Worm (Caenorhabditis elegans) whole organism, young adult: ENCODE measurements around the gene hcf-1.

Experiments
- B0336.3 ChIP-seq: fragments of 200-800 bp; sonication (Bioruptor generic); IDR thresholded peaks from 2 replicates; pipeline ENCODE4 v1.3.6; 2022; ENCODE audit warnings: missing genetic modification characterization, missing compliant biosample characterization
- C17E4.6 ChIP-seq: fragments of 200-800 bp; sonication (Bioruptor generic); IDR thresholded peaks from 2 replicates; pipeline ENCODE4 v1.3.6; 2022; ENCODE audit warnings: missing genetic modification reagents, missing genetic modification characterization, missing compliant biosample characterization
- D2030.7 ChIP-seq: fragments of 200-800 bp; sonication (Bioruptor generic); IDR thresholded peaks from 2 replicates; pipeline ENCODE4 v1.3.6; 2022; ENCODE audit warnings: missing genetic modification reagents, missing genetic modification characterization, missing compliant biosample characterization
- F22D6.2 ChIP-seq: sonication (generic microtip); optimal IDR thresholded peaks from 2 replicates; lab custom pipeline; 2016; ENCODE audit warnings: mild to moderate bottlenecking, missing genetic modification characterization, missing compliant biosample characterization
- F39B2.1 ChIP-seq: fragments of 200-800 bp; sonication (Bioruptor generic); IDR thresholded peaks from 2 replicates; pipeline ENCODE4 v1.3.6; 2022; ENCODE audit warnings: missing genetic modification reagents, missing genetic modification characterization, missing compliant biosample characterization
- F55B11.4 ChIP-seq: sonication (generic microtip); optimal IDR thresholded peaks from 2 replicates; lab custom pipeline; 2016; ENCODE audit warnings: missing compliant biosample characterization, missing genetic modification characterization, borderline replicate concordance; ENCODE audit not compliant: insufficient read depth
- F57C9.4 ChIP-seq: sonication (generic microtip); optimal IDR thresholded peaks from 2 replicates; lab custom pipeline; 2017; ENCODE audit warnings: mild to moderate bottlenecking, missing genetic modification characterization, missing compliant biosample characterization
- K11D2.4 ChIP-seq: fragments of 200-800 bp; sonication (Bioruptor generic); IDR thresholded peaks from 2 replicates; pipeline ENCODE4 v1.3.6; 2022; ENCODE audit warnings: missing genetic modification reagents, missing genetic modification characterization, missing compliant biosample characterization
- T07F8.4 ChIP-seq: sonication (generic microtip); optimal IDR thresholded peaks from 2 replicates; lab custom pipeline; 2016; ENCODE audit warnings: mild to moderate bottlenecking, missing genetic modification characterization, moderate library complexity, missing compliant biosample characterization
- T26A5.8 ChIP-seq: sonication (generic microtip); optimal IDR thresholded peaks from 2 replicates; lab custom pipeline; 2016; ENCODE audit warnings: missing genetic modification characterization, missing compliant biosample characterization
- Y53F4B.3 ChIP-seq: fragments of 200-800 bp; sonication (Bioruptor generic); IDR thresholded peaks from 2 replicates; pipeline ENCODE4 v1.3.6; 2022; ENCODE audit warnings: missing genetic modification reagents, missing genetic modification characterization, missing compliant biosample characterization
- Y53G8AR.9 ChIP-seq: fragments of 200-800 bp; sonication (Bioruptor generic); conservative IDR thresholded peaks from 2 replicates; pipeline ENCODE4 v1.3.6; 2022; ENCODE audit warnings: missing genetic modification reagents, missing genetic modification characterization, missing compliant biosample characterization
- Y56A3A.18 ChIP-seq: fragments of 200-800 bp; sonication (Bioruptor generic); IDR thresholded peaks from 2 replicates; pipeline ENCODE4 v1.3.6; 2022; ENCODE audit warnings: missing genetic modification reagents, missing genetic modification characterization, missing compliant biosample characterization
- Y95B8A.8 ChIP-seq: fragments of 200-800 bp; sonication (Bioruptor generic); IDR thresholded peaks from 2 replicates; pipeline ENCODE4 v1.3.6; 2022; ENCODE audit warnings: missing genetic modification reagents, missing genetic modification characterization, missing compliant biosample characterization
- ZK185.1 ChIP-seq: sonication (generic microtip); optimal IDR thresholded peaks from 2 replicates; lab custom pipeline; 2016; ENCODE audit warnings: mild to moderate bottlenecking, missing genetic modification characterization, missing compliant biosample characterization; ENCODE audit not compliant: poor library complexity, severe bottlenecking
- akir-1 ChIP-seq: fragments of 200-800 bp; sonication (Bioruptor generic); optimal IDR thresholded peaks from 2 replicates; lab custom pipeline; 2018; ENCODE audit warnings: mild to moderate bottlenecking, missing genetic modification characterization, moderate library complexity, missing compliant biosample characterization
- aptf-3 ChIP-seq: fragments of 200-800 bp; sonication (Bioruptor generic); IDR thresholded peaks from 2 replicates; pipeline ENCODE4 v1.3.6; 2022; ENCODE audit warnings: missing genetic modification characterization, missing compliant biosample characterization
- cebp-1 ChIP-seq, 2 experiments: fragments of 200-800 bp in 1 of 2; sonication (Bioruptor generic) in 1 of 2; sonication (generic microtip) in 1 of 2; IDR thresholded peaks in 1 of 2; optimal IDR thresholded peaks in 1 of 2; 2 replicates each; pipeline versions ENCODE4 v1.3.6 to Lab custom; 2017 to 2022; ENCODE audit warnings: missing compliant biosample characterization in 2 of 2, missing genetic modification characterization in 2 of 2, mild to moderate bottlenecking in 1 of 2, missing genetic modification reagents in 1 of 2, moderate library complexity in 1 of 2
- die-1 ChIP-seq: sonication (generic microtip); optimal IDR thresholded peaks from 2 replicates; lab custom pipeline; 2016; ENCODE audit warnings: missing genotype, mild to moderate bottlenecking, missing genetic modification characterization, missing compliant biosample characterization
- efl-1 ChIP-seq: fragments of 150-350 bp; optimal IDR thresholded peaks from 2 replicates; lab custom pipeline; 2014; ENCODE audit warnings: missing biosample characterization, missing genetic modification reagents, missing genetic modification characterization
- egrh-3 ChIP-seq: fragments of 200-800 bp; sonication (Bioruptor generic); IDR thresholded peaks from 2 replicates; pipeline ENCODE4 v1.3.6; 2022; ENCODE audit warnings: missing genetic modification reagents, missing genetic modification characterization, missing compliant biosample characterization
- ekl-4 ChIP-seq: fragments of 200-800 bp; sonication (Bioruptor generic); IDR thresholded peaks from 2 replicates; pipeline ENCODE4 v1.3.6; 2022; ENCODE audit warnings: missing genetic modification reagents, missing genetic modification characterization, missing compliant biosample characterization
- ets-4 ChIP-seq: fragments of 200-800 bp; sonication (Bioruptor generic); optimal IDR thresholded peaks from 2 replicates; lab custom pipeline; 2018; ENCODE audit warnings: mild to moderate bottlenecking, missing genetic modification characterization, missing compliant biosample characterization
- gei-17 ChIP-seq: fragments of 200-800 bp; sonication (Bioruptor generic); optimal IDR thresholded peaks from 2 replicates; lab custom pipeline; 2018; ENCODE audit warnings: mild to moderate bottlenecking, missing genetic modification characterization, missing compliant biosample characterization
- him-1 ChIP-seq: sonication (generic microtip); optimal IDR thresholded peaks from 2 replicates; lab custom pipeline; 2016; ENCODE audit warnings: missing genotype, missing genetic modification reagents, missing genetic modification characterization, missing compliant biosample characterization
- hlh-12 ChIP-seq: sonication (generic microtip); optimal IDR thresholded peaks from 2 replicates; lab custom pipeline; 2016; ENCODE audit warnings: missing genetic modification characterization, missing compliant biosample characterization
- hlh-26 ChIP-seq: fragments of 200-800 bp; sonication (Bioruptor generic); conservative IDR thresholded peaks from 2 replicates; pipeline ENCODE4 v1.3.6; 2022; ENCODE audit warnings: missing genetic modification reagents, missing genetic modification characterization, missing compliant biosample characterization
- hmg-20 ChIP-seq: fragments of 200-800 bp; sonication (Bioruptor generic); IDR thresholded peaks from 2 replicates; pipeline ENCODE4 v1.3.6; 2022; ENCODE audit warnings: missing genetic modification reagents, missing genetic modification characterization, missing compliant biosample characterization
- lag-1 ChIP-seq: fragments of 200-800 bp; sonication (Bioruptor generic); IDR thresholded peaks from 2 replicates; pipeline ENCODE4 v1.3.6; 2022; ENCODE audit warnings: missing genetic modification reagents, missing genetic modification characterization, missing compliant biosample characterization
- lin-35 ChIP-seq, 3 experiments: fragments of 150-350 bp in 2 of 3; sonication (generic microtip) in 1 of 3; optimal IDR thresholded peaks; 2 replicates each; lab custom pipeline; 2014 to 2018; ENCODE audit warnings: missing biosample characterization in 3 of 3, missing genetic modification characterization in 3 of 3, missing genetic modification reagents in 3 of 3
- lin-40 ChIP-seq: sonication (generic microtip); optimal IDR thresholded peaks from 2 replicates; lab custom pipeline; 2016; ENCODE audit warnings: missing genetic modification characterization, mild to moderate bottlenecking, missing compliant biosample characterization, missing genotype, missing genetic modification reagents
- lir-1 ChIP-seq: fragments of 200-800 bp; sonication (Bioruptor generic); conservative IDR thresholded peaks from 2 replicates; pipeline ENCODE4 v1.3.6; 2022; ENCODE audit warnings: missing genetic modification reagents, missing genetic modification characterization, missing compliant biosample characterization
- madf-6 ChIP-seq: fragments of 200-800 bp; sonication (Bioruptor generic); IDR thresholded peaks from 2 replicates; pipeline ENCODE4 v1.3.6; 2022; ENCODE audit warnings: missing genetic modification reagents, missing genetic modification characterization, missing compliant biosample characterization
- mcd-1 ChIP-seq: fragments of 200-800 bp; sonication (Bioruptor generic); IDR thresholded peaks from 2 replicates; pipeline ENCODE4 v1.3.6; 2022; ENCODE audit warnings: missing genetic modification reagents, missing genetic modification characterization, missing compliant biosample characterization
- mel-28 ChIP-seq: sonication (generic microtip); optimal IDR thresholded peaks from 2 replicates; lab custom pipeline; 2016; ENCODE audit warnings: borderline replicate concordance, mild to moderate bottlenecking, missing genetic modification characterization, missing compliant biosample characterization
- nhr-27 ChIP-seq: fragments of 200-800 bp; sonication (Bioruptor generic); optimal IDR thresholded peaks from 2 replicates; lab custom pipeline; 2018; ENCODE audit warnings: mild to moderate bottlenecking, missing genetic modification characterization, moderate library complexity, missing compliant biosample characterization
- nhr-80 ChIP-seq: sonication (generic microtip); optimal IDR thresholded peaks from 2 replicates; lab custom pipeline; 2016; ENCODE audit warnings: missing genetic modification characterization, missing compliant biosample characterization
- rec-8 ChIP-seq, 2 experiments: sonication (generic microtip); optimal IDR thresholded peaks; 2 replicates each; lab custom pipeline; 2016; ENCODE audit warnings: mild to moderate bottlenecking in 2 of 2, missing genetic modification characterization in 2 of 2, missing genetic modification reagents in 2 of 2, missing genotype in 2 of 2, missing biosample characterization in 1 of 2, missing compliant biosample characterization in 1 of 2, moderate library complexity in 1 of 2
- somi-1 ChIP-seq: fragments of 200-800 bp; sonication (Bioruptor generic); optimal IDR thresholded peaks from 2 replicates; lab custom pipeline; 2018; ENCODE audit warnings: mild to moderate bottlenecking, missing genetic modification characterization, missing compliant biosample characterization
- sptf-2 ChIP-seq: fragments of 200-800 bp; sonication (Bioruptor generic); optimal IDR thresholded peaks from 2 replicates; lab custom pipeline; 2018; ENCODE audit warnings: mild to moderate bottlenecking, missing genetic modification characterization, missing compliant biosample characterization
- tbp1 ChIP-seq: fragments of 200-800 bp; sonication (Bioruptor generic); optimal IDR thresholded peaks from 2 replicates; lab custom pipeline; 2018; ENCODE audit warnings: mild to moderate bottlenecking, missing genetic modification characterization, missing compliant biosample characterization
- unc-62 ChIP-seq: fragments of 150-350 bp; optimal IDR thresholded peaks from 2 replicates; lab custom pipeline; 2014; ENCODE audit warnings: missing biosample characterization, missing genetic modification reagents, missing genetic modification characterization
- zfh-2 ChIP-seq: fragments of 200-800 bp; sonication (Bioruptor generic); conservative IDR thresholded peaks from 2 replicates; pipeline ENCODE4 v1.3.6; 2022; ENCODE audit warnings: missing genetic modification reagents, missing genetic modification characterization, missing compliant biosample characterization
- zim-3 ChIP-seq: sonication (generic microtip); optimal IDR thresholded peaks from 2 replicates; lab custom pipeline; 2017; ENCODE audit warnings: mild to moderate bottlenecking, missing genetic modification characterization, moderate library complexity, missing compliant biosample characterization
- ztf-25 ChIP-seq: fragments of 200-800 bp; sonication (Bioruptor generic); IDR thresholded peaks from 2 replicates; pipeline ENCODE4 v1.3.6; 2022; ENCODE audit warnings: missing genetic modification reagents, missing genetic modification characterization, missing compliant biosample characterization
- ztf-3 ChIP-seq: fragments of 200-800 bp; sonication (Bioruptor generic); optimal IDR thresholded peaks from 2 replicates; lab custom pipeline; 2018; ENCODE audit warnings: mild to moderate bottlenecking, missing genetic modification characterization, missing compliant biosample characterization
- ztf-6 ChIP-seq: fragments of 200-800 bp; sonication (Bioruptor generic); IDR thresholded peaks from 2 replicates; pipeline ENCODE4 v1.3.6; 2022; ENCODE audit warnings: missing genetic modification reagents, missing genetic modification characterization, missing compliant biosample characterization

The hcf-1 gene

ce11 chrIV:7796432-7797113, 22.5 kb upstream of the hcf-1 start, which contains the start of gene sgo-1 (continued):
- TF ChIP-seq zfh-2 (GFP tag; lab: Robert Waterston, UW) (no peak), die-1 (tag; lab: Kevin White, UChicago) (no peak), lin-40 (no peak), zim-3 (tag; lab: Kevin White, UChicago) (no peak), akir-1 (no peak), efl-1 (GFP tag; lab: Kevin White, UChicago) (peak; percentile 100), F22D6.2 (no peak), ekl-4 (GFP tag; lab: Robert Waterston, UW) (peak; percentile 88), ztf-6 (GFP tag; lab: Robert Waterston, UW) (no peak), madf-6 (GFP tag; lab: Robert Waterston, UW) (peak; percentile 100), lag-1 (no peak), ets-4 (GFP tag; lab: Kevin White, UChicago) (no peak), T26A5.8 (tag; lab: Kevin White, UChicago) (no peak), lir-1 (GFP tag; lab: Robert Waterston, UW) (peak; percentile 69; the same call in 1 of the 2 replicates), Y56A3A.18 (no peak), unc-62 (GFP tag; lab: Kevin White, UChicago) (no peak), somi-1 (GFP tag; lab: Kevin White, UChicago) (no peak), rec-8 (tag; optimal IDR thresholded peaks at IDR 0.05; lab: Kevin White, UChicago) (no peak), nhr-80 (tag; lab: Kevin White, UChicago) (no peak), tbp1 (GFP tag; lab: Kevin White, UChicago) (peak; percentile 67), Y53F4B.3 (peak; percentile 49; the same call in 1 of the 2 replicates), B0336.3 (GFP tag; lab: Robert Waterston, UW) (peak; percentile 87), hlh-12 (tag; lab: Kevin White, UChicago) (no peak), Y95B8A.8 (GFP tag; lab: Robert Waterston, UW) (peak; percentile 98), T07F8.4 (no peak), D2030.7 (GFP tag; lab: Robert Waterston, UW) (peak; percentile 99), ztf-25 (GFP tag; lab: Robert Waterston, UW) (no peak), him-1 (peak; percentile 24), hlh-26 (GFP tag; lab: Robert Waterston, UW) (no peak), nhr-27 (tag; lab: Kevin White, UChicago) (no peak), Y53G8AR.9 (peak; percentile 90), lin-35 (GFP tag; optimal IDR thresholded peaks at IDR 0.05; lab: Kevin White, UChicago) (peak in 2 of 3 experiments; percentile 2 to 82), aptf-3 (GFP tag; lab: Robert Waterston, UW) (no peak), mel-28 (tag; lab: Kevin White, UChicago) (no peak), F57C9.4 (tag; lab: Kevin White, UChicago) (no peak), gei-17 (GFP tag; lab: Kevin White, UChicago) (no peak), hmg-20 (GFP tag; lab: Robert Waterston, UW) (no peak), F55B11.4 (tag; lab: Kevin White, UChicago) (no peak), ZK185.1 (tag; lab: Kevin White, UChicago) (no peak), cebp-1 (GFP tag; IDR thresholded peaks at IDR 0.05; lab: Robert Waterston, UW) (peak; percentile 35; the same call in 1 of the 2 replicates), cebp-1 (tag; optimal IDR thresholded peaks at IDR 0.05; lab: Kevin White, UChicago) (no peak), F39B2.1 (GFP tag; lab: Robert Waterston, UW) (0 out of 2 replicates have a peak, but pooled peaks have one; percentile 62), K11D2.4 (GFP tag; lab: Robert Waterston, UW) (no peak), egrh-3 (GFP tag; lab: Robert Waterston, UW) (no peak), C17E4.6 (peak; percentile 88), sptf-2 (GFP tag; lab: Kevin White, UChicago) (no peak), ztf-3 (GFP tag; lab: Kevin White, UChicago) (no peak), mcd-1 (GFP tag; lab: Robert Waterston, UW) (peak; percentile 78)
